Worm (Caenorhabditis elegans) whole organism, young adult: ENCODE results near the gene F49H12.4.

ENCODE experiments used
- B0019.2 ChIP-seq: fragments of 200-800 bp; sonication (Bioruptor generic); conservative IDR thresholded peaks from 2 replicates; pipeline ENCODE4 v1.3.6; 2022; ENCODE audit warnings: missing genetic modification reagents, missing genetic modification characterization, missing compliant biosample characterization
- B0261.1 ChIP-seq: sonication (generic microtip); optimal IDR thresholded peaks from 2 replicates; lab custom pipeline; 2016; ENCODE audit warnings: mild to moderate bottlenecking, missing genetic modification characterization, moderate library complexity, missing compliant biosample characterization
- F22D6.2 ChIP-seq: sonication (generic microtip); optimal IDR thresholded peaks from 2 replicates; lab custom pipeline; 2016; ENCODE audit warnings: mild to moderate bottlenecking, missing genetic modification characterization, missing compliant biosample characterization
- F23B12.7 ChIP-seq: sonication (generic microtip); optimal IDR thresholded peaks from 2 replicates; lab custom pipeline; 2017; ENCODE audit warnings: missing genetic modification characterization, mild to moderate bottlenecking, missing compliant biosample characterization, antibody characterized with exemption, moderate library complexity; ENCODE audit not compliant: insufficient read depth
- F37B4.10 ChIP-seq: fragments of 200-800 bp; sonication (Bioruptor generic); IDR thresholded peaks from 2 replicates; pipeline ENCODE4 v1.3.6; 2022; ENCODE audit warnings: missing genetic modification characterization, missing compliant biosample characterization
- F49E8.2 ChIP-seq: sonication (generic microtip); optimal IDR thresholded peaks from 3 replicates; lab custom pipeline; 2017; ENCODE audit warnings: missing genetic modification characterization, mild to moderate bottlenecking, missing compliant biosample characterization, antibody characterized with exemption, moderate library complexity; ENCODE audit not compliant: insufficient read depth
- F52B5.7 ChIP-seq: sonication (generic microtip); optimal IDR thresholded peaks from 2 replicates; lab custom pipeline; 2016; ENCODE audit warnings: mild to moderate bottlenecking, missing genetic modification characterization, missing compliant biosample characterization
- F57A8.1 ChIP-seq: fragments of 200-800 bp; sonication (Bioruptor generic); optimal IDR thresholded peaks from 2 replicates; lab custom pipeline; 2018; ENCODE audit warnings: mild to moderate bottlenecking, missing genetic modification characterization, moderate library complexity, missing compliant biosample characterization
- attf-6 ChIP-seq: fragments of 200-800 bp; sonication (Bioruptor generic); IDR thresholded peaks from 2 replicates; pipeline ENCODE4 v1.3.6; 2022; ENCODE audit warnings: missing genetic modification reagents, missing genetic modification characterization, missing compliant biosample characterization
- bed-1 ChIP-seq: fragments of 200-800 bp; sonication (Bioruptor generic); IDR thresholded peaks from 2 replicates; pipeline ENCODE4 v1.3.6; 2022; ENCODE audit warnings: missing genetic modification reagents, missing genetic modification characterization, missing compliant biosample characterization
- bed-2 ChIP-seq: fragments of 200-800 bp; sonication (Bioruptor generic); IDR thresholded peaks from 2 replicates; pipeline ENCODE4 v1.3.6; 2022; ENCODE audit warnings: missing genetic modification reagents, missing genetic modification characterization, missing compliant biosample characterization
- ccch-3 ChIP-seq: fragments of 200-800 bp; sonication (Bioruptor generic); optimal IDR thresholded peaks from 2 replicates; lab custom pipeline; 2018; ENCODE audit warnings: mild to moderate bottlenecking, missing genetic modification characterization, missing compliant biosample characterization
- cebp-1 ChIP-seq, 2 experiments: fragments of 200-800 bp in 1 of 2; sonication (Bioruptor generic) in 1 of 2; sonication (generic microtip) in 1 of 2; IDR thresholded peaks in 1 of 2; optimal IDR thresholded peaks in 1 of 2; 2 replicates each; pipeline versions ENCODE4 v1.3.6 to Lab custom; 2017 to 2022; ENCODE audit warnings: missing compliant biosample characterization in 2 of 2, missing genetic modification characterization in 2 of 2, mild to moderate bottlenecking in 1 of 2, missing genetic modification reagents in 1 of 2, moderate library complexity in 1 of 2
- ceh-27 ChIP-seq: fragments of 200-800 bp; sonication (Bioruptor generic); optimal IDR thresholded peaks from 2 replicates; lab custom pipeline; 2018; ENCODE audit warnings: mild to moderate bottlenecking, missing genetic modification characterization, moderate library complexity, missing compliant biosample characterization
- ceh-79 ChIP-seq: sonication (generic microtip); optimal IDR thresholded peaks from 2 replicates; lab custom pipeline; 2017; ENCODE audit warnings: mild to moderate bottlenecking, missing genetic modification characterization, missing compliant biosample characterization
- dpff-1 ChIP-seq: sonication (generic microtip); optimal IDR thresholded peaks from 2 replicates; lab custom pipeline; 2017; ENCODE audit warnings: mild to moderate bottlenecking, missing genetic modification characterization, missing compliant biosample characterization
- egl-44 ChIP-seq: fragments of 200-800 bp; sonication (Bioruptor generic); IDR thresholded peaks from 2 replicates; pipeline ENCODE4 v1.3.6; 2022; ENCODE audit warnings: missing genetic modification reagents, missing genetic modification characterization, missing compliant biosample characterization
- egrh-3 ChIP-seq: fragments of 200-800 bp; sonication (Bioruptor generic); IDR thresholded peaks from 2 replicates; pipeline ENCODE4 v1.3.6; 2022; ENCODE audit warnings: missing genetic modification reagents, missing genetic modification characterization, missing compliant biosample characterization
- ekl-4 ChIP-seq: fragments of 200-800 bp; sonication (Bioruptor generic); IDR thresholded peaks from 2 replicates; pipeline ENCODE4 v1.3.6; 2022; ENCODE audit warnings: missing genetic modification reagents, missing genetic modification characterization, missing compliant biosample characterization
- ets-4 ChIP-seq: fragments of 200-800 bp; sonication (Bioruptor generic); optimal IDR thresholded peaks from 2 replicates; lab custom pipeline; 2018; ENCODE audit warnings: mild to moderate bottlenecking, missing genetic modification characterization, missing compliant biosample characterization
- gei-17 ChIP-seq: fragments of 200-800 bp; sonication (Bioruptor generic); optimal IDR thresholded peaks from 2 replicates; lab custom pipeline; 2018; ENCODE audit warnings: mild to moderate bottlenecking, missing genetic modification characterization, missing compliant biosample characterization
- hmg-1.2 ChIP-seq: fragments of 200-800 bp; sonication (Bioruptor generic); IDR thresholded peaks from 2 replicates; pipeline ENCODE4 v1.3.6; 2022; ENCODE audit warnings: missing genetic modification reagents, missing genetic modification characterization, missing compliant biosample characterization
- let-526 ChIP-seq: fragments of 200-800 bp; sonication (Bioruptor generic); IDR thresholded peaks from 2 replicates; pipeline ENCODE4 v1.3.6; 2022; ENCODE audit warnings: missing genetic modification reagents, missing genetic modification characterization, missing compliant biosample characterization
- lsy-27 ChIP-seq: sonication (generic microtip); optimal IDR thresholded peaks from 2 replicates; lab custom pipeline; 2017; ENCODE audit warnings: missing genetic modification characterization, mild to moderate bottlenecking, missing compliant biosample characterization, antibody characterized with exemption, missing genotype, borderline replicate concordance; ENCODE audit not compliant: insufficient read depth
- madf-6 ChIP-seq: fragments of 200-800 bp; sonication (Bioruptor generic); IDR thresholded peaks from 2 replicates; pipeline ENCODE4 v1.3.6; 2022; ENCODE audit warnings: missing genetic modification reagents, missing genetic modification characterization, missing compliant biosample characterization
- madf-8 ChIP-seq: fragments of 200-800 bp; sonication (Bioruptor generic); conservative IDR thresholded peaks from 2 replicates; pipeline ENCODE4 v1.3.6; 2022; ENCODE audit warnings: missing genetic modification reagents, missing genetic modification characterization, missing compliant biosample characterization
- mcd-1 ChIP-seq: fragments of 200-800 bp; sonication (Bioruptor generic); IDR thresholded peaks from 2 replicates; pipeline ENCODE4 v1.3.6; 2022; ENCODE audit warnings: missing genetic modification reagents, missing genetic modification characterization, missing compliant biosample characterization
- mel-28 ChIP-seq: sonication (generic microtip); optimal IDR thresholded peaks from 2 replicates; lab custom pipeline; 2016; ENCODE audit warnings: borderline replicate concordance, mild to moderate bottlenecking, missing genetic modification characterization, missing compliant biosample characterization
- nhr-120 ChIP-seq: fragments of 200-800 bp; sonication (Bioruptor generic); IDR thresholded peaks from 2 replicates; pipeline ENCODE4 v1.3.6; 2022; ENCODE audit warnings: missing genetic modification characterization, missing compliant biosample characterization
- pbrm-1 ChIP-seq: fragments of 200-800 bp; sonication (Bioruptor generic); IDR thresholded peaks from 2 replicates; pipeline ENCODE4 v1.3.6; 2022; ENCODE audit warnings: missing genetic modification reagents, missing genetic modification characterization, missing compliant biosample characterization
- snpc-1.3 ChIP-seq: sonication (generic microtip); optimal IDR thresholded peaks from 2 replicates; lab custom pipeline; 2017; ENCODE audit warnings: missing genetic modification characterization, mild to moderate bottlenecking, missing compliant biosample characterization, antibody characterized with exemption, moderate library complexity, missing genotype, missing genetic modification reagents; ENCODE audit not compliant: insufficient read depth
- sptf-2 ChIP-seq: fragments of 200-800 bp; sonication (Bioruptor generic); optimal IDR thresholded peaks from 2 replicates; lab custom pipeline; 2018; ENCODE audit warnings: mild to moderate bottlenecking, missing genetic modification characterization, missing compliant biosample characterization
- tbp1 ChIP-seq: fragments of 200-800 bp; sonication (Bioruptor generic); optimal IDR thresholded peaks from 2 replicates; lab custom pipeline; 2018; ENCODE audit warnings: mild to moderate bottlenecking, missing genetic modification characterization, missing compliant biosample characterization
- tbx-9 ChIP-seq: sonication (generic microtip); optimal IDR thresholded peaks from 2 replicates; lab custom pipeline; 2016; ENCODE audit warnings: borderline replicate concordance, missing genetic modification characterization, inconsistent platforms, missing compliant biosample characterization
- unc-62 ChIP-seq: fragments of 150-350 bp; optimal IDR thresholded peaks from 2 replicates; lab custom pipeline; 2014; ENCODE audit warnings: missing biosample characterization, missing genetic modification reagents, missing genetic modification characterization
- zfh-2 ChIP-seq: fragments of 200-800 bp; sonication (Bioruptor generic); conservative IDR thresholded peaks from 2 replicates; pipeline ENCODE4 v1.3.6; 2022; ENCODE audit warnings: missing genetic modification reagents, missing genetic modification characterization, missing compliant biosample characterization
- ztf-22 ChIP-seq: fragments of 200-800 bp; sonication (Bioruptor generic); optimal IDR thresholded peaks from 2 replicates; lab custom pipeline; 2018; ENCODE audit warnings: mild to moderate bottlenecking, missing genetic modification characterization, moderate library complexity, missing compliant biosample characterization
- ztf-3 ChIP-seq: fragments of 200-800 bp; sonication (Bioruptor generic); optimal IDR thresholded peaks from 2 replicates; lab custom pipeline; 2018; ENCODE audit warnings: mild to moderate bottlenecking, missing genetic modification characterization, missing compliant biosample characterization

Gene F49H12.4

DNA sequence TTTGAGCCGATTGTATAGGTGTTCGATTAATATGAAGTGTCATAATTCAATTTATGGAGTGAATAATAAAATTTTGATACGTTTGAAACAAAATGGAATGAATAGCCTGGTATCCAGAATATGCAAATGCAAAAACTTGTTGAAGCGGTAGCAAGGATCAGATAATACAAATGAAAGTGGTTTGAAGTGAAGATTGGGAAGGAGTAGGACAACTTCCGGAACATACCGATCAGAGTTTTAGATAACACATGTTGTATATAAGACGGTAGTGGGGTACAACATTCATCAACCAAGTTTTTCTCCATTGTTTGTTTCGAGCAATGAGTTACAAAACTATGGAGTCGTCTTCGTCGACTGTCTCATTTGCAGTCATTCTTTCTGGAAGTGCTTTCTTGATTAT is 13.5 kb downstream of the F49H12.4 start, which contains the start of gene col-164:
col-164 (plus strand) TSS at position 301 of the 400 bp plus-strand sequence.
- no peak for TF ChIP-seq hmg-1.2
- TF ChIP-seq pbrm-1 (GFP tag; lab: Robert Waterston, UW): no peak
- no peak for TF ChIP-seq ekl-4 (GFP tag; lab: Robert Waterston, UW)
- no peak for TF ChIP-seq F52B5.7 (tag; lab: Kevin White, UChicago)
- no peak for TF ChIP-seq ztf-22 (GFP tag; lab: Kevin White, UChicago)
- no peak for TF ChIP-seq B0261.1
- no peak for TF ChIP-seq ccch-3
- no peak for TF ChIP-seq F22D6.2
- no peak for TF ChIP-seq sptf-2
- no peak for TF ChIP-seq ets-4 (GFP tag; lab: Kevin White, UChicago)
- TF ChIP-seq ceh-27 (GFP tag; lab: Kevin White, UChicago): no peak
- TF ChIP-seq B0019.2 (GFP tag; lab: Robert Waterston, UW): no peak
- TF ChIP-seq nhr-120 (GFP tag; lab: Robert Waterston, UW): no peak
- no peak for TF ChIP-seq F23B12.7 (tag; lab: Kevin White, UChicago)
- no peak for TF ChIP-seq mel-28 (tag; lab: Kevin White, UChicago)

DNA sequence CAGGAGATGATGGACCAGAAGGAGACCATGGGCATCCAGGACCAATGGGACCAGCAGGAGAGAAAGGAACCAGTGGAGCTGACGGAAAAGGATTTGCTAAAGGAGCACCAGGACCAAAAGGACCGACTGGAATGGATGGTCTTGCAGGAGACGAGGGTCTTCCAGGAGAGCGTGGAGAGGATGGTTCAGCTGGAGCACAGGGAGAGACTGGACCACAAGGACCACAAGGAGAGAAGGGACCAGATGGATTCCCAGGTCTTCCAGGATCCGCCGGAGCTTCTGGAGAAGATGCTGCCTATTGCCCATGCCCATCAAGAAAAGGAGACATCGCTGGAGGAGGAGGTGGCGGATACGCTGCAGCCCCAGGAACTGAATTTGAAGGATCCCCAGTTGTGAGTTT is 14.5 kb downstream of the F49H12.4 start:
- TF ChIP-seq mcd-1 (GFP tag; lab: Robert Waterston, UW) (no peak), F57A8.1 (no peak), zfh-2 (GFP tag; lab: Robert Waterston, UW) (0 out of 2 replicates have a peak, but pooled peaks have one; percentile 21), unc-62 (GFP tag; lab: Kevin White, UChicago) (no peak), let-526 (no peak), egrh-3 (GFP tag; lab: Robert Waterston, UW) (peak; percentile 31; the same call in 1 of the 2 replicates)

- TF ChIP-seq tbx-9 (tag; lab: Kevin White, UChicago) (no peak), F49E8.2 (no peak), ceh-79 (tag; lab: Kevin White, UChicago) (no peak), bed-2 (no peak), attf-6 (GFP tag; lab: Robert Waterston, UW) (no peak), madf-8 (GFP tag; lab: Robert Waterston, UW) (no peak), bed-1 (GFP tag; lab: Robert Waterston, UW) (no peak), madf-6 (GFP tag; lab: Robert Waterston, UW) (no peak), ztf-3 (GFP tag; lab: Kevin White, UChicago) (no peak), unc-62 (GFP tag; lab: Kevin White, UChicago) (no peak), tbp1 (GFP tag; lab: Kevin White, UChicago) (no peak), gei-17 (GFP tag; lab: Kevin White, UChicago) (no peak), lsy-27 (no peak), snpc-1.3 (tag; lab: Kevin White, UChicago) (no peak), dpff-1 (no peak), egl-44 (GFP tag; lab: Robert Waterston, UW) (no peak), F37B4.10 (GFP tag; lab: Robert Waterston, UW) (no peak), cebp-1 (GFP tag; IDR thresholded peaks at IDR 0.05; lab: Robert Waterston, UW) (no peak), cebp-1 (tag; optimal IDR thresholded peaks at IDR 0.05; lab: Kevin White, UChicago) (no peak)
These were observed 17.2 kb downstream of the F49H12.4 start, which contains the start of gene T21D9.2 for ce11 chrX:2096804-2097203. Gene T21D9.2 (minus strand): TSS chrX:2096904.
